Worm (Caenorhabditis elegans): Measurements from ENCODE around the gene col-79.

col-79 gene

DNA sequence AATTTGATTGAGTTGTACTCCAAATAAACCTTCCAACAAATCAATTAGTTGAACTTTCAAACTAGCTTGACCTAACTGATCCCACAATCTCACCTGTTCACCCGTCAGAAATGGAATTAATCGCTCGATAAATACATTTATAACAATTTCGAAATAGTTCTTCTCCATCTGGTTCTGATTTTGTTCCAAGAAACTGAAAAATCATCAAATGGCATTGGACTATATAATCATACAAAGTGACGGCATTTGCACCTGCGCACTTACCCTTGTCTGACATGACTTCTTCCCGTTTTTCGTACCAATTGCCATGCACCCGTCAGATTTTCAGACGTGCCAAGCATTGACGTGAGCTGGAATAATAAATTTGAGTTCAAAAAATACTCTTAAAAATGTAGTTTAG, 27.3 kb downstream of the col-79 start:
- TF ChIP-seq T22C8.4 (GFP tag; IDR thresholded peaks at IDR 0.05): no peak
- TF ChIP-seq ztf-23 (GFP tag; IDR thresholded peaks at IDR 0.05): no peak
- TF ChIP-seq flt-1 (GFP tag; IDR thresholded peaks at IDR 0.05): no peak
- no peak for TF ChIP-seq tab-1 (GFP tag; IDR thresholded peaks at IDR 0.05)
- no peak for TF ChIP-seq med-1 (GFP tag; optimal IDR thresholded peaks at IDR 0.05; ENCODE audit: insufficient read depth)
- TF ChIP-seq ztf-29 (GFP tag; IDR thresholded peaks at IDR 0.05): no peak
- TF ChIP-seq ref-1 (GFP tag; conservative IDR thresholded peaks at IDR 0.05): no peak
- no peak for TF ChIP-seq klf-2 (GFP tag; conservative IDR thresholded peaks at IDR 0.05)
- no peak for TF ChIP-seq cog-1 (tag; optimal IDR thresholded peaks at IDR 0.05)

DNA sequence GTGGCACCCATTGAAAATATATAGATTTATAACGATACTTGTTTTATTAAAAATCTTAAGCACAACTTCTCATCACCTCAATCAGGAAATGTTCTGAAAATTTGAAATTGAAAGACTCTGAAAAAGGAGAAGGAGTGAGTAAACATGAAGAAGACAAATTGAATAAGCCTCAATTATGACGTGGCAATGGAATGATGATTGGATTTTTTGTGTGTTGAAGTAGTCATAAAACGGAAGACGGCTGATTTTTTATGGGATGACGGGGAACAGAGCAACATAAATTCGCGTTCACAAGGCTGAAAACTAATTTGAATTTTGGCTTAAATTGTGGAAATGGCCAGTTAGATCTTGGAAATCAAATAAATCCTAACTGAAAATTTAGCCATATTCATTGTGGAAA, 28.1 kb downstream of the col-79 start, which contains the start of gene glb-12:
glb-12 (minus strand) TSS at position 101 of the 400 bp plus-strand sequence.
- no peak for TF ChIP-seq ref-1 (GFP tag; conservative IDR thresholded peaks at IDR 0.05)
- no peak for TF ChIP-seq ztf-23 (GFP tag; IDR thresholded peaks at IDR 0.05)
- no peak for TF ChIP-seq tab-1 (GFP tag; IDR thresholded peaks at IDR 0.05)
- no peak for TF ChIP-seq ztf-29 (GFP tag; IDR thresholded peaks at IDR 0.05)
- TF ChIP-seq cog-1 (tag; optimal IDR thresholded peaks at IDR 0.05): no peak
- TF ChIP-seq flt-1 (GFP tag; IDR thresholded peaks at IDR 0.05): no peak
- TF ChIP-seq T22C8.4 (GFP tag; IDR thresholded peaks at IDR 0.05): no peak
- TF ChIP-seq med-1 (GFP tag; optimal IDR thresholded peaks at IDR 0.05; ENCODE audit: insufficient read depth): no peak
- TF ChIP-seq klf-2 (GFP tag; conservative IDR thresholded peaks at IDR 0.05): no peak

DNA sequence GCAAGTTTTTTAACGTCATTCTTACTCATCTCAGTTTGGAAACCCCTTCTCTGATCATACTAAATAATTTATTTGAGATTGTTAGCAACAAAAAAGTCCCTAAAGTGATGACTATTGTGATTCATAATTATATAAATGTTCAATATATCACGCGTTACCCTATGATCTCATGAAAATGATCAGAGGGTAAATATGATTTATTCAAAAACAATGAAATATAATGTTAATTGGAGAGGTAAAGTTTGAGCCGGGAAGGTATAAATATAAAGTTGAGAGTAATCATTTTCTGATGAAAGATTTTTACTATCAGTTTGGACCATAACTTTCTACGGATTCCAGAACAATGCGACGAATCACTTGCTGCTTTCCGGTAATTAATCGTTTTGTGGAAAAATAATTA, 33.6 kb downstream of the col-79 start, which contains the start of gene C52A11.3:
C52A11.3 (plus strand) TSS at position 301 of the 400 bp plus-strand sequence.
- TF ChIP-seq klf-2 (GFP tag; conservative IDR thresholded peaks at IDR 0.05) (no peak), tab-1 (GFP tag; IDR thresholded peaks at IDR 0.05) (no peak), ztf-23 (GFP tag; IDR thresholded peaks at IDR 0.05) (no peak), ref-1 (GFP tag; conservative IDR thresholded peaks at IDR 0.05) (no peak), flt-1 (GFP tag; IDR thresholded peaks at IDR 0.05) (no peak), T22C8.4 (GFP tag; IDR thresholded peaks at IDR 0.05) (no peak), med-1 (GFP tag; optimal IDR thresholded peaks at IDR 0.05; ENCODE audit: insufficient read depth) (no peak), cog-1 (tag; optimal IDR thresholded peaks at IDR 0.05) (no peak)

DNA sequence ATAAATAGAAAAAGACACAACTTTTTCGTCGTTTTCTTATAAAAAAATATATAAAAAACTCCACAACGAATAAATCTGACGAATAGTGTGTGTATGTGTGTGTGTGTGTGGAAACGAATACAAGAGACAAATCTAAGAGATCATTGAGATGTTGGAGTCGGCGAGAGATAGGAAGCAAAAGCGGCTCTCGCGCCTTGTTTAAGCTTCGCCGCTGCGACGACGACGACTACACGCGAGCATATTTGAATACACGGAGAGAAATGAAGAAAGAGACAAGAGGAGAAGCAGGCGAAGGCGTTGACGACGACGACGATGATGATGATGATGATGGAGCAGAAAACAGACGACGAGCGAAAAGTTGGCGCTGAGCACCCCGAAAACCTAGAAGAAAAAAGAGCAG, 41.4 kb downstream of the col-79 start:
- TF ChIP-seq T22C8.4 (GFP tag; IDR thresholded peaks at IDR 0.05) (no peak), flt-1 (GFP tag; IDR thresholded peaks at IDR 0.05) (no peak), ztf-29 (GFP tag; IDR thresholded peaks at IDR 0.05) (no peak), med-1 (GFP tag; optimal IDR thresholded peaks at IDR 0.05; ENCODE audit: insufficient read depth) (no peak), cog-1 (tag; optimal IDR thresholded peaks at IDR 0.05) (no peak), ref-1 (GFP tag; conservative IDR thresholded peaks at IDR 0.05) (no peak), klf-2 (GFP tag; conservative IDR thresholded peaks at IDR 0.05) (no peak), tab-1 (GFP tag; IDR thresholded peaks at IDR 0.05) (no peak), ztf-23 (GFP tag; IDR thresholded peaks at IDR 0.05) (no peak)

DNA sequence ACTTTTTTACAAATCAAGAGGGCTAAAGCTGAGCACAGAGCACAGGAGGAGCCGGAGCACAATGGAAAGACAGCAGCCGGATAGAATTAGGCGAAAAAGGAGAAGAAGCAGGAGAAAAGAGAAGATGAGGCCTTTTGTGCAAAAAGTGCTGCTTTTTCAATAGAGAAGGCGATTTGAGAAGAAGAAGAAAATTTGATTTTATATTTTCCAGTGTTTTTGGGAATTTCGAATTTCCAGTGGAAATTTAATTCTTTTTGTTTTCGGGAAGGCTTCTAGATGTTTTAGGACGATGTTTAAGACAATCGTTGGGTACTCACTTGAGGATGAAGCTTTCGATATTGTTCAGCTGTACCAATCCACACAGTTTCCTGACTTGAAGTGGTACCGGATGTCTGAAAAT, 50.3 kb downstream of the col-79 start:
- TF ChIP-seq tab-1 (GFP tag; IDR thresholded peaks at IDR 0.05): no peak
- no peak for TF ChIP-seq ref-1 (GFP tag; conservative IDR thresholded peaks at IDR 0.05)
- TF ChIP-seq T22C8.4 (GFP tag; IDR thresholded peaks at IDR 0.05): no peak
- no peak for TF ChIP-seq ztf-23 (GFP tag; IDR thresholded peaks at IDR 0.05)
- no peak for TF ChIP-seq cog-1 (tag; optimal IDR thresholded peaks at IDR 0.05)
- no peak for TF ChIP-seq klf-2 (GFP tag; conservative IDR thresholded peaks at IDR 0.05)
- TF ChIP-seq ztf-29 (GFP tag; IDR thresholded peaks at IDR 0.05): no peak
- TF ChIP-seq flt-1 (GFP tag; IDR thresholded peaks at IDR 0.05): no peak
- no peak for TF ChIP-seq med-1 (GFP tag; optimal IDR thresholded peaks at IDR 0.05; ENCODE audit: insufficient read depth)
